Fruit fly (Drosophila melanogaster): ENCODE results near the gene pzg.

The pzg gene

dm6 chr3L:21304400-21304799 lies 18.5 kb downstream of the pzg start, which contains the start of the genes CG11309 and CG7632 (continued):
- TF ChIP-seq nau (GFP tag; optimal IDR thresholded peaks at IDR 0.05) (peak; percentile 99), CHES-1-like (GFP tag; optimal IDR thresholded peaks at IDR 0.05) (peak; percentile 98), Trl (optimal IDR thresholded peaks at IDR 0.05) (no peak), Trl (GFP tag; optimal IDR thresholded peaks at IDR 0.05) (peak; percentile 99), CTCF (GFP tag; optimal IDR thresholded peaks at IDR 0.05) (peak; percentile 81), CG9817 (tag; optimal IDR thresholded peaks at IDR 0.05) (peak; percentile 99), luna (GFP tag; optimal IDR thresholded peaks at IDR 0.05) (peak; percentile 95), Neu2 (GFP tag; optimal IDR thresholded peaks at IDR 0.05; ENCODE audit: borderline replicate concordance) (peak; percentile 96), Sox102F (GFP tag; optimal IDR thresholded peaks at IDR 0.05) (peak; percentile 99), ab (GFP tag; optimal IDR thresholded peaks at IDR 0.05) (peak; percentile 90), Mrtf (GFP tag; IDR thresholded peaks at IDR 0.05) (peak; percentile 95), aop (GFP tag; IDR thresholded peaks at IDR 0.05) (peak; percentile 92), CG10366 (GFP tag; IDR thresholded peaks at IDR 0.05) (peak; percentile 97), CG1792 (GFP tag; optimal IDR thresholded peaks at IDR 0.05) (peak; percentile 97), CG4424 (GFP tag; optimal IDR thresholded peaks at IDR 0.05) (peak; percentile 99), Ptx1 (GFP tag; IDR thresholded peaks at IDR 0.05) (peak; percentile 96), cad (GFP tag; optimal IDR thresholded peaks at IDR 0.05) (no peak), CG2712 (tag; optimal IDR thresholded peaks at IDR 0.05) (peak; percentile 100), eve (GFP tag; optimal IDR thresholded peaks at IDR 0.05) (peak; percentile 65 to 100), Sry-δ (GFP tag; optimal IDR thresholded peaks at IDR 0.05) (peak; percentile 79), ash1 (GFP tag; optimal IDR thresholded peaks at IDR 0.05) (peak; percentile 98), cas (GFP tag; IDR thresholded peaks at IDR 0.05) (peak; percentile 97), oc (tag; optimal IDR thresholded peaks at IDR 0.05) (peak; percentile 99), Elba2 (GFP tag; optimal IDR thresholded peaks at IDR 0.05) (peak; percentile 86), CG7963 (GFP tag; IDR thresholded peaks at IDR 0.05; ENCODE audit: partially characterized antibody) (no peak), sr (GFP tag; IDR thresholded peaks at IDR 0.05) (peak; percentile 94), CG7786 (GFP tag; optimal IDR thresholded peaks at IDR 0.05) (peak; percentile 98), abd-A (tag; optimal IDR thresholded peaks at IDR 0.05) (peak; percentile 99), slou (GFP tag; optimal IDR thresholded peaks at IDR 0.05) (peak; percentile 96), salm (tag; optimal IDR thresholded peaks at IDR 0.05) (peak; percentile 100), CG9215 (GFP tag; IDR thresholded peaks at IDR 0.05) (peak; percentile 87), CG11696 (GFP tag; IDR thresholded peaks at IDR 0.05) (peak; percentile 95), Vsx1 (GFP tag; optimal IDR thresholded peaks at IDR 0.05) (peak; percentile 98), CG7987 (GFP tag; optimal IDR thresholded peaks at IDR 0.05) (peak; percentile 99), CG3065 (GFP tag; optimal IDR thresholded peaks at IDR 0.05) (peak; percentile 97), sisA (GFP tag; IDR thresholded peaks at IDR 0.05) (peak; percentile 92), H2.0 (GFP tag; IDR thresholded peaks at IDR 0.05) (peak; percentile 97), CG10543 (GFP tag; optimal IDR thresholded peaks at IDR 0.05) (peak; percentile 100), C15 (GFP tag; IDR thresholded peaks at IDR 0.05) (peak; percentile 96), Blimp-1 (GFP tag; optimal IDR thresholded peaks at IDR 0.05) (peak; percentile 99), CG2116 (GFP tag; optimal IDR thresholded peaks at IDR 0.05) (peak; percentile 93), seq (GFP tag; IDR thresholded peaks at IDR 0.05) (peak; percentile 97), CG30020 (tag; optimal IDR thresholded peaks at IDR 0.05) (peak; percentile 93), Atf3 (GFP tag; optimal IDR thresholded peaks at IDR 0.05) (peak; percentile 97), Eip74EF (GFP tag; optimal IDR thresholded peaks at IDR 0.05) (peak in 1 of 2 experiments; percentile 100), CG30403 (GFP tag; optimal IDR thresholded peaks at IDR 0.05) (peak; percentile 99), Hey (tag; optimal IDR thresholded peaks at IDR 0.05) (peak; percentile 98), CG7556 (GFP tag; optimal IDR thresholded peaks at IDR 0.05) (peak; percentile 99), D (optimal IDR thresholded peaks at IDR 0.05) (no peak), D (GFP tag; optimal IDR thresholded peaks at IDR 0.05) (peak; percentile 99), mld (GFP tag; IDR thresholded peaks at IDR 0.05; ENCODE audit: partially characterized antibody) (no peak), CG12236 (GFP tag; optimal IDR thresholded peaks at IDR 0.05) (peak; percentile 98), eyg (GFP tag; optimal IDR thresholded peaks at IDR 0.05) (peak; percentile 98)

Data from whole organism, embryonic.